Worm (Caenorhabditis elegans): Measurements from ENCODE around the gene srx-65.

The srx-65 gene

ce11 chrV:3931326-3931725, 9.6 kb downstream of the srx-65 start, which contains the start of gene srx-63:
TSS of gene srx-63 (plus strand) at chrV:3931626.
- no peak for TF ChIP-seq F57A8.1 (GFP tag; optimal IDR thresholded peaks at IDR 0.05)
- no peak for TF ChIP-seq C06A6.2 (GFP tag; conservative IDR thresholded peaks at IDR 0.05)
- TF ChIP-seq lag-1 (GFP tag; IDR thresholded peaks at IDR 0.05) = no peak
- TF ChIP-seq mel-28 (tag; optimal IDR thresholded peaks at IDR 0.05; ENCODE audit: borderline replicate concordance) = no peak

- TF ChIP-seq nhr-80 (tag; optimal IDR thresholded peaks at IDR 0.05) (peak; percentile 5), nfya-2 (GFP tag; IDR thresholded peaks at IDR 0.05) (no peak)
These were observed 14.2 kb downstream of the srx-65 start, which contains the start of gene cyp-35A5 for ce11 chrV:3935892-3936478. TSS of gene cyp-35A5 (plus strand) at chrV:3936326.

ce11 chrV:3938789-3939188, 17.1 kb downstream of the srx-65 start, which contains the start of gene cyp-35B1:
TSS of gene cyp-35B1 (plus strand) at chrV:3939032.
- TF ChIP-seq madf-8 (GFP tag; conservative IDR thresholded peaks at IDR 0.05) (no peak), athp-1 (tag; optimal IDR thresholded peaks at IDR 0.05) (no peak), Y67H2A.10 (GFP tag; conservative IDR thresholded peaks at IDR 0.05) (no peak), ztf-26 (tag; optimal IDR thresholded peaks at IDR 0.05) (no peak)

ce11 chrV:3941860-3942259, 20.1 kb downstream of the srx-65 start, which contains the start of gene cyp-35B2:
TSS of gene cyp-35B2 (plus strand) at chrV:3942160.
- TF ChIP-seq ztf-18 (tag; optimal IDR thresholded peaks at IDR 0.05) (no peak), C06A6.2 (GFP tag; conservative IDR thresholded peaks at IDR 0.05) (no peak), snpc-1.3 (tag; optimal IDR thresholded peaks at IDR 0.05; ENCODE audit: insufficient read depth) (no peak), die-1 (tag; optimal IDR thresholded peaks at IDR 0.05) (no peak), aptf-3 (GFP tag; IDR thresholded peaks at IDR 0.05) (no peak), C17E4.6 (GFP tag; IDR thresholded peaks at IDR 0.05) (no peak), sea-2 (GFP tag; IDR thresholded peaks at IDR 0.05) (no peak), athp-1 (tag; optimal IDR thresholded peaks at IDR 0.05) (no peak), K11D2.4 (GFP tag; IDR thresholded peaks at IDR 0.05) (no peak), hlh-26 (GFP tag; conservative IDR thresholded peaks at IDR 0.05) (no peak), nhr-90 (tag; optimal IDR thresholded peaks at IDR 0.05) (no peak), madf-3 (GFP tag; IDR thresholded peaks at IDR 0.05) (no peak), ztf-6 (GFP tag; IDR thresholded peaks at IDR 0.05) (no peak), attf-5 (GFP tag; optimal IDR thresholded peaks at IDR 0.05) (no peak), F37B4.10 (GFP tag; IDR thresholded peaks at IDR 0.05) (no peak), tlf-1 (GFP tag; optimal IDR thresholded peaks at IDR 0.05) (no peak), mes-4 (tag; optimal IDR thresholded peaks at IDR 0.05) (no peak), Y56A3A.18 (GFP tag; IDR thresholded peaks at IDR 0.05) (no peak)

ce11 chrV:3943364-3943763, 21.6 kb downstream of the srx-65 start:
- no peak for TF ChIP-seq nhr-80 (tag; optimal IDR thresholded peaks at IDR 0.05)

- TF ChIP-seq ztf-6 (GFP tag; IDR thresholded peaks at IDR 0.05) (no peak), ztf-18 (tag; optimal IDR thresholded peaks at IDR 0.05) (no peak), xnd-1 (tag; optimal IDR thresholded peaks at IDR 0.05) (no peak)
These were observed 23.3 kb downstream of the srx-65 start, which contains the start of gene cyp-35B3 for ce11 chrV:3945053-3945452. TSS of gene cyp-35B3 (plus strand) at chrV:3945353.

- TF ChIP-seq snpc-1.1 (tag; optimal IDR thresholded peaks at IDR 0.05; ENCODE audit: insufficient read depth) = no peak
- no peak for TF ChIP-seq pha-4 (tag; optimal IDR thresholded peaks at IDR 0.05)
- no peak for TF ChIP-seq ztf-3 (GFP tag; optimal IDR thresholded peaks at IDR 0.05)
- no peak for TF ChIP-seq F23B12.7 (tag; optimal IDR thresholded peaks at IDR 0.05; ENCODE audit: insufficient read depth)
- TF ChIP-seq K12H6.12 (tag; optimal IDR thresholded peaks at IDR 0.05) = no peak
- TF ChIP-seq hlh-26 (GFP tag; conservative IDR thresholded peaks at IDR 0.05) = no peak
- TF ChIP-seq C06A6.2 (GFP tag; conservative IDR thresholded peaks at IDR 0.05) = no peak
- no peak for TF ChIP-seq F52B5.7 (tag; optimal IDR thresholded peaks at IDR 0.05)
- no peak for TF ChIP-seq lag-1 (GFP tag; IDR thresholded peaks at IDR 0.05)
- TF ChIP-seq F57C9.4 (tag; optimal IDR thresholded peaks at IDR 0.05) = no peak
- no peak for TF ChIP-seq pbrm-1 (GFP tag; IDR thresholded peaks at IDR 0.05)
- TF ChIP-seq attf-3 (GFP tag; conservative IDR thresholded peaks at IDR 0.05) = no peak
- TF ChIP-seq nfya-1 (tag; optimal IDR thresholded peaks at IDR 0.05; ENCODE audit: borderline replicate concordance, insufficient read depth) = no peak
- TF ChIP-seq efl-1 (GFP tag; optimal IDR thresholded peaks at IDR 0.05) = no peak
These were observed 28.0 kb downstream of the srx-65 start, which contains the start of gene dach-1 for ce11 chrV:3949723-3950122. TSS of gene dach-1 (plus strand) at chrV:3950023.
